Worm (Caenorhabditis elegans): ENCODE results near the gene C35B1.9.

DNA sequence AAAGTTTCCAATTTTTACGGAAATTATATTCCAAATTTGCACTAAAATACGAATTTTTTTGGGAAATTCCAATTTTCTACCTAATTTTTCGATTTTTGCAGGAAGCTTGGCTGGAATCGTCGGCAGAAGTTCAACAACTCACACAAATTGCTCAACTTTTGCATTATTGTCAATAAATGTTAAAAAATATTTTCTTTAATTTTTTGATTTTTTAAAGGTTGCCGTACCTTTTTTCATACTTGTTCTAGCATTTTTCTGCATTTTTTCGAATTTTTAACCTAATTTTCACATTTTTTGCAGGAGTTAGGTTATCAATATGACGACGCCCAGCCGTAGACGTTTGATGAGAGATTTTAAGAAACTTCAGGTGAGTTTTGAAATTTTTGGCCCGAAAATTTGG is 22.0 kb upstream of the C35B1.9 start, which contains the start of gene ubc-1:
- TF ChIP-seq ztf-11 (tag; optimal IDR thresholded peaks at IDR 0.05) (no peak), unc-62 (GFP tag; optimal IDR thresholded peaks at IDR 0.05) (no peak), egl-27 (tag; optimal IDR thresholded peaks at IDR 0.05) (no peak), nhr-25 (tag; optimal IDR thresholded peaks at IDR 0.05) (no peak)
